Worm (Caenorhabditis elegans): ENCODE measurements around the gene K09C8.9.

DNA sequence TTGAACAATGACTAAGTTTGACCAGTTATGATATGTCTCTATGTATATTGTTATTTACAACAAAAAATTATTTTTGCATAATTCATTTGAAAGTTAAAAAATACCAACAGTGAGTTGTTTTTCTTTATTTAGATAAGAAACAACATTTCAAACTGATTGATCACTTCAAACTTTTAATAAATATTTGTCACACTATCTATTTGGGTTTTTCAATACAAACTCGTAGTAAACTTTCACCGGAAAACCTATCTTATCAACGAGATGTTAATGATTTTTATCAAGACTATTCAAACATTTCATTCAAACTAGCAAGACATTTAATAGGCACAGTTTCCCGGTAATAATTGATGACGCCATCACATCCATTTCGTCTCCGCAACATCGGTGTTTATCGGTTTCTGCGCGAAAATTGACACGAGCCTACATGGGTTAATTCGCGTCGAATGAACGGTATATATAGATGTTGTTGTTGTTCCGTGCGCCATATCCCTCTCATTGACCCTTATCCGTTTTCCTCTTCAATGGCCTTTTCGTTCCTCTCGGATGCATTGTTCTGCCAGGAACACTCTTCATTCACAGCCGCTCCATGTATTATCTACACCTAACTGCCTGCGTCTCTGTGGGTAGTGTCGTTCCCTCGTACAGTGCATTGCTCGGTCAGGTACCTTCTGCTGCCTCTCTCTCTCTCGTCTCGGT lies 22.7 kb upstream of the K09C8.9 start:
- TF ChIP-seq ceh-9 (tag; optimal IDR thresholded peaks at IDR 0.05) (no peak), Y22D7AL.16 (tag; optimal IDR thresholded peaks at IDR 0.05) (no peak), pax-1 (tag; optimal IDR thresholded peaks at IDR 0.05) (no peak), T23F11.4 (GFP tag; optimal IDR thresholded peaks at IDR 0.05) (no peak), rnt-1 (tag; optimal IDR thresholded peaks at IDR 0.05) (no peak), pqm-1 (tag; optimal IDR thresholded peaks at IDR 0.05) (no peak), unc-42 (tag; optimal IDR thresholded peaks at IDR 0.05) (no peak), eyg-1 (tag; optimal IDR thresholded peaks at IDR 0.05) (no peak)
